Worm (Caenorhabditis elegans) whole organism, L1 larva: ENCODE data around the gene pcp-3.

Experiments
- ceh-63 ChIP-seq: fragments of 200-800 bp; sonication (Bioruptor generic); optimal IDR thresholded peaks from 2 replicates; lab custom pipeline; 2018; ENCODE audit warnings: mild to moderate bottlenecking, missing genetic modification characterization, missing compliant biosample characterization
- egl-27 ChIP-seq, 2 experiments: fragments of 150-350 bp in 1 of 2; sonication (generic microtip); optimal IDR thresholded peaks; 3 replicates each; lab custom pipeline; 2017 to 2018; ENCODE audit warnings: missing biosample characterization in 2 of 2, missing genetic modification characterization in 2 of 2, missing genetic modification reagents in 2 of 2
- lin-15B ChIP-seq: fragments of 150-350 bp; sonication (generic microtip); optimal IDR thresholded peaks from 3 replicates; lab custom pipeline; 2014; ENCODE audit warnings: missing biosample characterization, missing genetic modification characterization
- nhr-12 ChIP-seq: sonication (generic microtip); optimal IDR thresholded peaks from 2 replicates; lab custom pipeline; 2017; ENCODE audit warnings: missing biosample characterization, missing genetic modification characterization
- nhr-84 ChIP-seq: sonication (generic microtip); optimal IDR thresholded peaks from 2 replicates; lab custom pipeline; 2017; ENCODE audit warnings: missing biosample characterization, missing genetic modification characterization
- snpc-4 ChIP-seq: fragments of 150-350 bp; optimal IDR thresholded peaks from 2 replicates; lab custom pipeline; 2014; ENCODE audit warnings: missing biosample characterization, missing genetic modification characterization
- tbx-2 ChIP-seq: sonication (generic microtip); optimal IDR thresholded peaks from 2 replicates; lab custom pipeline; 2016; ENCODE audit warnings: missing genetic modification characterization, missing compliant biosample characterization
- vab-15 ChIP-seq: sonication (generic microtip); optimal IDR thresholded peaks from 2 replicates; lab custom pipeline; 2017; ENCODE audit warnings: missing genotype, mild to moderate bottlenecking, missing genetic modification characterization, missing compliant biosample characterization
- ztf-4 ChIP-seq: fragments of 150-350 bp; optimal IDR thresholded peaks from 2 replicates; lab custom pipeline; 2014; ENCODE audit warnings: missing biosample characterization, missing genetic modification characterization

ce11 chrIV:9169764-9170163 is 10.9 kb upstream of the pcp-3 start:
- TF ChIP-seq egl-27 (tag; optimal IDR thresholded peaks at IDR 0.05; lab: Kevin White, UChicago) (no peak), ceh-63 (GFP tag; lab: Kevin White, UChicago) (no peak), snpc-4 (tag; lab: Kevin White, UChicago) (no peak), tbx-2 (tag; lab: Kevin White, UChicago) (no peak), lin-15B (no peak), nhr-12 (no peak), ztf-4 (tag; lab: Kevin White, UChicago) (no peak), vab-15 (tag; lab: Kevin White, UChicago) (no peak), nhr-84 (tag; lab: Kevin White, UChicago) (no peak)
